Worm (Caenorhabditis elegans) whole organism, midembryonic: ENCODE data around the gene F55F3.4.

Source experiments
- T22C8.4 ChIP-seq: fragments of 200-800 bp; sonication (Bioruptor generic); IDR thresholded peaks from 2 replicates; pipeline ENCODE4 v1.3.6; 2022; ENCODE audit warnings: missing genetic modification characterization, missing compliant biosample characterization
- cog-1 ChIP-seq: sonication (generic microtip); optimal IDR thresholded peaks from 2 replicates; lab custom pipeline; 2016; ENCODE audit warnings: missing genetic modification characterization, missing compliant biosample characterization
- flt-1 ChIP-seq: fragments of 200-800 bp; sonication (Bioruptor generic); IDR thresholded peaks from 2 replicates; pipeline ENCODE4 v1.3.6; 2022; ENCODE audit warnings: missing genetic modification characterization, missing compliant biosample characterization
- klf-2 ChIP-seq: fragments of 200-800 bp; sonication (Bioruptor generic); conservative IDR thresholded peaks from 2 replicates; pipeline ENCODE4 v1.3.6; 2022; ENCODE audit warnings: missing genetic modification reagents, missing genetic modification characterization, missing compliant biosample characterization
- med-1 ChIP-seq: sonication (generic microtip); optimal IDR thresholded peaks from 2 replicates; lab custom pipeline; 2017; ENCODE audit warnings: missing genetic modification characterization, mild to moderate bottlenecking, missing compliant biosample characterization, antibody characterized with exemption, missing genetic modification reagents; ENCODE audit not compliant: insufficient read depth
- ref-1 ChIP-seq: fragments of 200-800 bp; sonication (Bioruptor generic); conservative IDR thresholded peaks from 2 replicates; pipeline ENCODE4 v1.3.6; 2022; ENCODE audit warnings: missing genetic modification reagents, missing genetic modification characterization, missing compliant biosample characterization
- tab-1 ChIP-seq: fragments of 200-800 bp; sonication (Bioruptor generic); IDR thresholded peaks from 2 replicates; pipeline ENCODE4 v1.3.6; 2022; ENCODE audit warnings: missing genetic modification characterization, missing compliant biosample characterization
- ztf-23 ChIP-seq: fragments of 200-800 bp; sonication (Bioruptor generic); IDR thresholded peaks from 2 replicates; pipeline ENCODE4 v1.3.6; 2022; ENCODE audit warnings: missing genetic modification reagents, missing genetic modification characterization, missing compliant biosample characterization
- ztf-29 ChIP-seq: fragments of 200-800 bp; sonication (Bioruptor generic); IDR thresholded peaks from 2 replicates; pipeline ENCODE4 v1.3.6; 2022; ENCODE audit warnings: missing genetic modification reagents, missing genetic modification characterization, missing compliant biosample characterization

- no peak for TF ChIP-seq T22C8.4 (GFP tag; lab: Robert Waterston, UW)
- TF ChIP-seq ztf-23 (GFP tag; lab: Robert Waterston, UW): no peak
- TF ChIP-seq ztf-29 (GFP tag; lab: Robert Waterston, UW): no peak
- TF ChIP-seq cog-1 (tag; lab: Kevin White, UChicago): no peak
- TF ChIP-seq ref-1 (GFP tag; lab: Robert Waterston, UW): no peak
- TF ChIP-seq med-1: no peak
- no peak for TF ChIP-seq tab-1 (GFP tag; lab: Robert Waterston, UW)
- no peak for TF ChIP-seq flt-1
- TF ChIP-seq klf-2 (GFP tag; lab: Robert Waterston, UW): no peak
Observed at ce11 chrX:13834127-13834526, 48.8 kb downstream of the F55F3.4 start, which contains the start of gene F19D8.2.
